Worm (Caenorhabditis elegans) whole organism, L4/young adult: ENCODE data around the gene chtb-3.

Experiments used
- W03F9.2 ChIP-seq: fragments of 150-350 bp; optimal IDR thresholded peaks from 2 replicates; lab custom pipeline; 2014; ENCODE audit warnings: missing biosample characterization, missing genetic modification characterization
- him-1 ChIP-seq: sonication (generic microtip); optimal IDR thresholded peaks from 2 replicates; lab custom pipeline; 2016; ENCODE audit warnings: missing genotype, missing genetic modification reagents, missing genetic modification characterization, missing compliant biosample characterization

ce11 chrX:6360658-6361057, 41.2 kb upstream of the chtb-3 start, which contains the start of gene C03B1.14:
- TF ChIP-seq W03F9.2 (tag; lab: Kevin White, UChicago) (no peak), him-1 (no peak)
